Fruit fly (Drosophila melanogaster): ENCODE data around the gene Brd8.

DNA sequence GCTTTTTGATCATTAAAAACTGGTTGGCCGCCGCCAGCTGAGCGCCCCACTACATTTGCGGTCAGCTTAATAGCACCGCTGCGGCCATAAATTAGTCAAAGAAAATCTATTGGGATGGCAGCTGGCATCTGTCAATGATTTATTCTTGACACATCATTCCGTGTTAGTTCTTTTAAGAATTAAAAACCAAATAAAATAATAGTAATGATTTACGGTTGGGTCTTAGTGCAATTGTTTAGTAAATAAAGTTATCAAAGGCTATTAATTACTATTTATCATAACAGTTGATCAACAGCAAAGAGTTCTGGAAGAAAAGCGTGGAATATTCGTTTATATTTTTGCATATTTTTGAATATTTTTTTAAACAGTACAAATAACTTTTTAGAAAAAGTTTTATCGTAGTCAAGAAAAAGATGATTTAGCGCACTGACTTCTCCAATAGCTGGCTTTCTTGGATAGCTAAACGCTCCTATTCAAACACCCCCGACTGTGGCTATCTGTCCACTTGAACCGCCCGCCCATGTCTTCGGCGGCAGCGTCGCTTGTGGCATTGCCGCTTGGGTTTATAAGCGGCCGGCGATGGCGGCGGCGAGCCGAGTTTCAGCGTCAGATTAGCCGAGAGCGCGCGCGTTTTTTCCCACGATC is 26.2 kb upstream of the Brd8 start, which contains the start of gene CG14515:
- TF ChIP-seq CG2129 (GFP tag; IDR thresholded peaks at IDR 0.05; ENCODE audit: partially characterized antibody), result no peak
- no peak for TF ChIP-seq CG14014 (GFP tag; IDR thresholded peaks at IDR 0.05)
- TF ChIP-seq CG30403 (GFP tag; optimal IDR thresholded peaks at IDR 0.05), result no peak
- no peak for TF ChIP-seq Asciz (GFP tag; optimal IDR thresholded peaks at IDR 0.05)
- no peak for TF ChIP-seq salm (tag; optimal IDR thresholded peaks at IDR 0.05)
- no peak for TF ChIP-seq Fer1 (GFP tag; optimal IDR thresholded peaks at IDR 0.05)
- no peak for TF ChIP-seq rib (GFP tag; IDR thresholded peaks at IDR 0.05)
- TF ChIP-seq CG15601 (tag; optimal IDR thresholded peaks at IDR 0.05), result no peak
- no peak for TF ChIP-seq CG12299 (tag; optimal IDR thresholded peaks at IDR 0.05)
- no peak for TF ChIP-seq CG2202 (tag; optimal IDR thresholded peaks at IDR 0.05)
